Worm (Caenorhabditis elegans) whole organism, early embryonic: Measurements from ENCODE around the gene H19J13.2.

Source experiments
- B0310.2 ChIP-seq: sonication (generic microtip); optimal IDR thresholded peaks from 2 replicates; lab custom pipeline; 2016; ENCODE audit warnings: mild to moderate bottlenecking, missing genetic modification characterization, missing compliant biosample characterization
- aly-1 ChIP-seq: sonication (generic microtip); optimal IDR thresholded peaks from 2 replicates; lab custom pipeline; 2016; ENCODE audit warnings: missing genetic modification characterization, missing compliant biosample characterization
- ama-1 ChIP-seq: fragments of 150-350 bp; optimal IDR thresholded peaks from 2 replicates; lab custom pipeline; 2014
- ceh-13 ChIP-seq: fragments of 200-800 bp; sonication (Bioruptor generic); optimal IDR thresholded peaks from 2 replicates; lab custom pipeline; 2018; ENCODE audit warnings: mild to moderate bottlenecking, missing genetic modification characterization, missing compliant biosample characterization
- ceh-36 ChIP-seq: sonication (generic microtip); optimal IDR thresholded peaks from 2 replicates; lab custom pipeline; 2016; ENCODE audit warnings: missing genetic modification characterization, inconsistent platforms, missing compliant biosample characterization
- hmbx-1 ChIP-seq: sonication (generic microtip); optimal IDR thresholded peaks from 2 replicates; lab custom pipeline; 2016; ENCODE audit warnings: mild to moderate bottlenecking, missing genetic modification characterization, missing compliant biosample characterization
- hnd-1 ChIP-seq: sonication (generic microtip); optimal IDR thresholded peaks from 2 replicates; lab custom pipeline; 2016; ENCODE audit warnings: missing genetic modification characterization, missing compliant biosample characterization
- pes-1 ChIP-seq: fragments of 200-800 bp; sonication (Bioruptor generic); IDR thresholded peaks from 2 replicates; pipeline ENCODE4 v1.3.6; 2022; ENCODE audit warnings: missing genetic modification reagents, missing genetic modification characterization, missing compliant biosample characterization
- scrt-1 ChIP-seq: fragments of 200-800 bp; sonication (Bioruptor generic); IDR thresholded peaks from 2 replicates; pipeline ENCODE4 v1.3.6; 2022; ENCODE audit warnings: missing genetic modification characterization, missing compliant biosample characterization
- sea-1 ChIP-seq: fragments of 200-800 bp; sonication (Bioruptor generic); conservative IDR thresholded peaks from 2 replicates; pipeline ENCODE4 v1.3.6; 2022; ENCODE audit warnings: missing genetic modification characterization, missing compliant biosample characterization
- tbx-37 ChIP-seq: fragments of 200-800 bp; sonication (Bioruptor generic); conservative IDR thresholded peaks from 2 replicates; pipeline ENCODE4 v1.3.6; 2022; ENCODE audit warnings: missing genetic modification reagents, missing genetic modification characterization, missing compliant biosample characterization
- tra-4 ChIP-seq: sonication (generic microtip); optimal IDR thresholded peaks from 2 replicates; lab custom pipeline; 2017; ENCODE audit warnings: missing genetic modification characterization, missing compliant biosample characterization

- TF ChIP-seq ama-1 (lab: Kevin White, UChicago) (no peak), hnd-1 (tag; lab: Kevin White, UChicago) (no peak), scrt-1 (GFP tag; lab: Robert Waterston, UW) (no peak), ceh-36 (tag; lab: Kevin White, UChicago) (no peak), ceh-13 (GFP tag; lab: Kevin White, UChicago) (no peak), sea-1 (GFP tag; lab: Robert Waterston, UW) (no peak), tbx-37 (GFP tag; lab: Robert Waterston, UW) (no peak), aly-1 (tag; lab: Kevin White, UChicago) (no peak), B0310.2 (tag; lab: Kevin White, UChicago) (no peak), hmbx-1 (no peak), tra-4 (no peak), pes-1 (GFP tag; lab: Robert Waterston, UW) (no peak)
Measured at ce11 chrX:12284161-12284560, 10.4 kb upstream of the H19J13.2 start.
